Fruit fly (Drosophila melanogaster) whole organism, embryonic: ENCODE measurements around the gene gammaCOP.

Experiments used
- Aef1 ChIP-seq: fragments of 200-800 bp; sonication (Bioruptor generic); IDR thresholded peaks from 3 replicates; pipeline ENCODE4 v1.3.6; 2022; ENCODE audit warnings: missing biosample characterization, missing genetic modification characterization
- Atf3 ChIP-seq: fragments of 200-800 bp; sonication (Bioruptor generic); optimal IDR thresholded peaks from 3 replicates; lab custom pipeline; 2016; ENCODE audit warnings: missing biosample characterization, missing genetic modification characterization
- Awh ChIP-seq: fragments of 200-800 bp; sonication (Bioruptor generic); IDR thresholded peaks from 2 replicates; pipeline ENCODE4, ENCODE4 v1.3.6; 2022; ENCODE audit warnings: missing biosample characterization, missing genetic modification characterization
- BtbVII ChIP-seq: fragments of 200-800 bp; sonication (Bioruptor generic); optimal IDR thresholded peaks from 3 replicates; lab custom pipeline; 2017; ENCODE audit warnings: missing biosample characterization, mild to moderate bottlenecking, missing genetic modification characterization
- CG10654 ChIP-seq: fragments of 200-800 bp; sonication (Bioruptor generic); optimal IDR thresholded peaks from 2 replicates; lab custom pipeline; 2016; ENCODE audit warnings: missing biosample characterization, missing genetic modification characterization
- CG11247 ChIP-seq: fragments of 200-800 bp; sonication (Bioruptor generic); IDR thresholded peaks from 2 replicates; pipeline ENCODE4 v1.3.6; 2022; ENCODE audit warnings: missing biosample characterization, missing genetic modification characterization
- CG12071 ChIP-seq: fragments of 200-800 bp; sonication (Bioruptor generic); optimal IDR thresholded peaks from 3 replicates; lab custom pipeline; 2018; ENCODE audit warnings: missing biosample characterization, mild to moderate bottlenecking, missing genetic modification characterization
- CG12104 ChIP-seq: fragments of 200-800 bp; sonication (Bioruptor generic); optimal IDR thresholded peaks from 3 replicates; lab custom pipeline; 2016; ENCODE audit warnings: missing biosample characterization, missing genetic modification characterization
- CG12219 ChIP-seq: fragments of 200-800 bp; sonication (Bioruptor generic); optimal IDR thresholded peaks from 3 replicates; lab custom pipeline; 2018; ENCODE audit warnings: missing biosample characterization, mild to moderate bottlenecking, missing genetic modification characterization
- CG14965 ChIP-seq: fragments of 200-800 bp; sonication (Bioruptor generic); optimal IDR thresholded peaks from 2 replicates; lab custom pipeline; 2016; ENCODE audit warnings: missing biosample characterization, missing genetic modification characterization, borderline replicate concordance
- CG15479 ChIP-seq: fragments of 200-800 bp; sonication (Bioruptor generic); optimal IDR thresholded peaks from 3 replicates; lab custom pipeline; 2019; ENCODE audit warnings: missing biosample characterization, mild to moderate bottlenecking, missing genetic modification characterization, moderate library complexity
- CG17186 ChIP-seq: fragments of 200-800 bp; sonication (Bioruptor generic); optimal IDR thresholded peaks from 3 replicates; lab custom pipeline; 2017; ENCODE audit warnings: missing biosample characterization, missing genetic modification reagents, missing genetic modification characterization
- CG17328 ChIP-seq: fragments of 200-800 bp; sonication (Bioruptor generic); IDR thresholded peaks from 2 replicates; pipeline ENCODE4 v1.3.6; 2022; ENCODE audit warnings: missing biosample characterization, missing genetic modification characterization
- CG18476 ChIP-seq: fragments of 200-800 bp; sonication (Bioruptor generic); optimal IDR thresholded peaks from 2 replicates; lab custom pipeline; 2016; ENCODE audit warnings: missing biosample characterization, mild to moderate bottlenecking, missing genetic modification characterization
- CG33213 ChIP-seq: fragments of 200-800 bp; sonication (Bioruptor generic); optimal IDR thresholded peaks from 3 replicates; lab custom pipeline; 2016; ENCODE audit warnings: missing biosample characterization, missing genetic modification characterization
- CG34422 ChIP-seq: fragments of 200-800 bp; sonication (Bioruptor generic); IDR thresholded peaks from 3 replicates; pipeline ENCODE4 v1.3.6; 2022; ENCODE audit warnings: missing biosample characterization, missing genetic modification characterization
- CG5953 ChIP-seq: fragments of 200-800 bp; sonication (Bioruptor generic); IDR thresholded peaks from 2 replicates; pipeline ENCODE4 v1.3.6; 2022; ENCODE audit warnings: missing biosample characterization, missing genetic modification characterization
- CG6254 ChIP-seq: fragments of 200-800 bp; sonication (Bioruptor generic); optimal IDR thresholded peaks from 3 replicates; lab custom pipeline; 2017; ENCODE audit warnings: mild to moderate bottlenecking, missing biosample characterization, missing genetic modification reagents, missing genetic modification characterization
- CG7271 ChIP-seq: fragments of 200-800 bp; sonication (Bioruptor generic); optimal IDR thresholded peaks from 2 replicates; lab custom pipeline; 2018; ENCODE audit warnings: missing biosample characterization, mild to moderate bottlenecking, missing genetic modification characterization, moderate library complexity
- CG7963 ChIP-seq: fragments of 200-800 bp; sonication (Bioruptor generic); IDR thresholded peaks from 3 replicates; pipeline ENCODE4 v1.3.6; 2022; ENCODE audit warnings: missing biosample characterization, missing genetic modification characterization; ENCODE audit not compliant: partially characterized antibody
- CG8089 ChIP-seq: fragments of 200-800 bp; sonication (Bioruptor generic); optimal IDR thresholded peaks from 3 replicates; lab custom pipeline; 2016; ENCODE audit warnings: missing biosample characterization, missing genetic modification characterization
- CG8281 ChIP-seq: fragments of 200-800 bp; sonication (Bioruptor generic); optimal IDR thresholded peaks from 2 replicates; lab custom pipeline; 2018; ENCODE audit warnings: missing biosample characterization, mild to moderate bottlenecking, missing genetic modification characterization, moderate library complexity
- CG8924 ChIP-seq: fragments of 200-800 bp; optimal IDR thresholded peaks from 3 replicates; lab custom pipeline; 2019; ENCODE audit warnings: missing biosample characterization, mild to moderate bottlenecking, missing genetic modification characterization, moderate library complexity
- CoRest ChIP-seq: fragments of 200-800 bp; sonication (Bioruptor generic); optimal IDR thresholded peaks from 3 replicates; lab custom pipeline; 2018; ENCODE audit warnings: missing biosample characterization, mild to moderate bottlenecking, missing genetic modification characterization, moderate library complexity
- CrebB ChIP-seq: fragments of 200-800 bp; sonication (Bioruptor generic); optimal IDR thresholded peaks from 3 replicates; lab custom pipeline; 2018; ENCODE audit warnings: missing biosample characterization, mild to moderate bottlenecking, missing genetic modification characterization
- Dll ChIP-seq: fragments of 200-800 bp; sonication (Bioruptor generic); IDR thresholded peaks from 4 replicates; pipeline ENCODE4 v1.3.6; 2022; ENCODE audit warnings: missing biosample characterization, missing genetic modification characterization; ENCODE audit not compliant: partially characterized antibody
- Dref ChIP-seq: fragments of 200-800 bp; sonication (Bioruptor generic); IDR thresholded peaks from 2 replicates; pipeline ENCODE4 v1.3.6; 2022; ENCODE audit warnings: missing biosample characterization, missing genetic modification characterization
- ERR ChIP-seq: fragments of 200-800 bp; sonication (Bioruptor generic); optimal IDR thresholded peaks from 2 replicates; lab custom pipeline; 2016; ENCODE audit warnings: missing biosample characterization, missing genetic modification characterization
- Elba2 ChIP-seq: fragments of 200-800 bp; sonication (Bioruptor generic); optimal IDR thresholded peaks from 3 replicates; lab custom pipeline; 2016; ENCODE audit warnings: missing biosample characterization, missing genetic modification characterization
- HLHmδ ChIP-seq: fragments of 200-800 bp; sonication (Bioruptor generic); optimal IDR thresholded peaks from 2 replicates; lab custom pipeline; 2018; ENCODE audit warnings: missing biosample characterization, mild to moderate bottlenecking, missing genetic modification characterization, moderate library complexity
- Hand ChIP-seq: fragments of 200-800 bp; sonication (Bioruptor generic); optimal IDR thresholded peaks from 2 replicates; lab custom pipeline; 2017; ENCODE audit warnings: mild to moderate bottlenecking, missing biosample characterization, missing genetic modification reagents, missing genetic modification characterization
- Med ChIP-seq: fragments of 200-800 bp; sonication (Bioruptor generic); peaks from one replicate; lab custom pipeline; 2016; ENCODE audit warnings: missing biosample characterization, missing genetic modification characterization, mild to moderate bottlenecking, inconsistent platforms, moderate library complexity
- Tbp ChIP-seq: fragments of >200 bp; optimal IDR thresholded peaks from 2 replicates; lab custom pipeline; 2018; ENCODE audit warnings: missing biosample characterization, missing genetic modification characterization
- Xbp1 ChIP-seq: fragments of 200-800 bp; sonication (Bioruptor generic); optimal IDR thresholded peaks from 3 replicates; lab custom pipeline; 2016; ENCODE audit warnings: missing biosample characterization, mild to moderate bottlenecking, missing genetic modification characterization
- al ChIP-seq: fragments of 200-800 bp; sonication (Bioruptor generic); IDR thresholded peaks from 2 replicates; pipeline ENCODE4 v1.3.6; 2022; ENCODE audit warnings: missing biosample characterization, missing genetic modification characterization
- aop ChIP-seq: fragments of 200-800 bp; sonication (Bioruptor generic); IDR thresholded peaks from 2 replicates; pipeline ENCODE4 v1.3.6; 2022; ENCODE audit warnings: missing biosample characterization, missing genetic modification characterization
- croc ChIP-seq: fragments of 200-800 bp; sonication (Bioruptor generic); conservative IDR thresholded peaks from 3 replicates; pipeline ENCODE4 v1.3.6; 2022; ENCODE audit warnings: missing biosample characterization, missing genetic modification characterization
- dmrt99B ChIP-seq: fragments of 200-800 bp; sonication (Bioruptor generic); optimal IDR thresholded peaks from 2 replicates; lab custom pipeline; 2018; ENCODE audit warnings: missing biosample characterization, mild to moderate bottlenecking, missing genetic modification characterization, moderate library complexity
- ems ChIP-seq: fragments of 200-800 bp; sonication (Bioruptor generic); optimal IDR thresholded peaks from 3 replicates; lab custom pipeline; 2016; ENCODE audit warnings: missing biosample characterization, missing genetic modification characterization
- gcm ChIP-seq: fragments of 200-800 bp; sonication (Bioruptor generic); optimal IDR thresholded peaks from 2 replicates; lab custom pipeline; 2019; ENCODE audit warnings: missing biosample characterization, mild to moderate bottlenecking, missing genetic modification characterization, moderate library complexity
- gfzf ChIP-seq: fragments of 200-800 bp; sonication (Bioruptor generic); optimal IDR thresholded peaks from 2 replicates; lab custom pipeline; 2016; ENCODE audit warnings: missing biosample characterization, mild to moderate bottlenecking, missing genetic modification characterization, moderate library complexity
- hbn ChIP-seq: fragments of 200-800 bp; sonication (Bioruptor generic); IDR thresholded peaks from 2 replicates; pipeline ENCODE4 v1.3.6; 2022; ENCODE audit warnings: missing biosample characterization, missing genetic modification characterization; ENCODE audit not compliant: partially characterized antibody
- ken ChIP-seq: fragments of 200-800 bp; sonication (Bioruptor generic); IDR thresholded peaks from 3 replicates; pipeline ENCODE4 v1.3.6; 2022; ENCODE audit warnings: missing biosample characterization, missing genetic modification characterization
- p53 ChIP-seq: fragments of 200-800 bp; sonication (Bioruptor generic); optimal IDR thresholded peaks from 2 replicates; lab custom pipeline; 2016; ENCODE audit warnings: missing biosample characterization, missing genetic modification characterization
- pnt ChIP-seq: fragments of 200-800 bp; sonication (Bioruptor generic); optimal IDR thresholded peaks from 3 replicates; lab custom pipeline; 2016; ENCODE audit warnings: missing biosample characterization, missing genetic modification characterization
- sens ChIP-seq: fragments of 200-800 bp; sonication (Bioruptor generic); peaks from one replicate; lab custom pipeline; 2016; ENCODE audit warnings: missing biosample characterization, missing genetic modification characterization
- sisA ChIP-seq: fragments of 200-800 bp; sonication (Bioruptor generic); IDR thresholded peaks from 2 replicates; pipeline ENCODE4 v1.3.6; 2022; ENCODE audit warnings: missing biosample characterization, missing genetic modification characterization
- stwl ChIP-seq: fragments of 200-800 bp; sonication (Bioruptor generic); optimal IDR thresholded peaks from 3 replicates; lab custom pipeline; 2018; ENCODE audit warnings: missing biosample characterization, mild to moderate bottlenecking, missing genetic modification characterization, moderate library complexity
- wek ChIP-seq: fragments of 200-800 bp; sonication (Bioruptor generic); optimal IDR thresholded peaks from 3 replicates; lab custom pipeline; 2018; ENCODE audit warnings: missing biosample characterization, mild to moderate bottlenecking, missing genetic modification characterization, moderate library complexity
- zf30C ChIP-seq: fragments of 200-800 bp; sonication (Bioruptor generic); optimal IDR thresholded peaks from 3 replicates; lab custom pipeline; 2018; ENCODE audit warnings: missing biosample characterization, mild to moderate bottlenecking, missing genetic modification characterization

Gene gammaCOP

DNA sequence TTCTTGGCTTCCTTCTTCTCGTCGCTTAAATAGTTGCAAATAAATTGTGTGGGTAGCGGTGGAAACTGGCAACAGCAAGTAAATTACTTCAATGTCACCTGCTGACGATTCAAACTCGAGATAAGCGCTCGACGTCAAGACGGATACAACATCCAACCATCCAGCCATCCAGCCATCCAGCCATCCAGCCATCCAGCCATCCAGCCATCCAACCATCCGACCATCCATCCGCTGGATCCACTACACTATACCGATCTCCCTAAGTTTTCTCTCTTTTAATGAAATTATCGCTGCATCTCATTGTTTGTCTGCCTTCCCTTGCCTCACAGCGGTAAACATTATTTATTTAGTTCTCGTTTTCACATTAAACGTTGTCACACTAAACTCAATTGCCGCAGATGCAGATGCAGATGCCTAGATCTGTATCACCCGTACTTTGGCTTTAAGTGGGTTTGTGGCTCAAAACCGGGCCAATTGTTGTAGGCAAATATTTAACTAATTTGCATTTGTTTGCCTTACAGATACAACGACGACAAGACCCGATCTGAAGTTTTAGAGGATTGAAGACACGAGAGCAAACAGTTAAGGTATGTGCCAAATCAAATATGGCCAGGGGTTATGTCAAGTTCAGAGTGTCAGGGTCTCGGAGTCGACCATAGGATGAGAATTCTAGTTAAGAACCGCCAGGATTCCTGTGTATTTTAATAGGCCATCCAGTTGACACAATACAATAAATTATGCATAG lies 23.0 kb upstream of the gammaCOP start (continued):
- peak; percentile 13 for TF ChIP-seq CG33213
- no peak for TF ChIP-seq CG6254
- TF ChIP-seq BtbVII (GFP tag; lab: Kevin White, UChicago), result no peak
- TF ChIP-seq CG5953 (GFP tag; lab: Robert Waterston, UW), result no peak
- TF ChIP-seq CG14965 (GFP tag; lab: Kevin White, UChicago), result no peak
- no peak for TF ChIP-seq CG15479 (GFP tag; lab: Kevin White, UChicago)
- TF ChIP-seq CG8924 (tag; lab: Kevin White, UChicago), result peak; percentile 36
- TF ChIP-seq hbn (GFP tag; lab: Robert Waterston, UW), result no peak
- no peak for TF ChIP-seq CG7963
- no peak for TF ChIP-seq aop (GFP tag; lab: Robert Waterston, UW)
- no peak for TF ChIP-seq Tbp (GFP tag; lab: Kevin White, UChicago)
- TF ChIP-seq Dref, result no peak
- no peak for TF ChIP-seq Elba2 (GFP tag; lab: Kevin White, UChicago)
- TF ChIP-seq gcm (GFP tag; lab: Kevin White, UChicago), result peak; percentile 0
- TF ChIP-seq CG17328 (GFP tag; lab: Robert Waterston, UW), result no peak
- no peak for TF ChIP-seq croc (GFP tag; lab: Robert Waterston, UW)
- TF ChIP-seq sisA (GFP tag; lab: Robert Waterston, UW), result no peak
- peak; percentile 95 for TF ChIP-seq CG8281 (tag; lab: Kevin White, UChicago)
- TF ChIP-seq CG17186, result no peak
- TF ChIP-seq pnt (GFP tag; lab: Kevin White, UChicago), result no peak
- TF ChIP-seq Hand, result no peak
- peak; percentile 16 for TF ChIP-seq wek (GFP tag; lab: Kevin White, UChicago)
- no peak for TF ChIP-seq Med
- TF ChIP-seq CG12219, result no peak
- TF ChIP-seq Atf3 (GFP tag; lab: Kevin White, UChicago), result no peak
- TF ChIP-seq ken, result no peak
- no peak for TF ChIP-seq CG12104
- TF ChIP-seq p53 (GFP tag; lab: Kevin White, UChicago), result no peak
- TF ChIP-seq Awh (GFP tag; lab: Robert Waterston, UW), result peak; percentile 26; the same call in 1 of the 2 replicates
- peak; percentile 16 for TF ChIP-seq CG7271
- TF ChIP-seq HLHmδ, result no peak
- no peak for TF ChIP-seq zf30C (GFP tag; lab: Kevin White, UChicago)
- peak; percentile 15 for TF ChIP-seq CG8089 (GFP tag; lab: Kevin White, UChicago)
- TF ChIP-seq CG18476 (GFP tag; lab: Kevin White, UChicago), result no peak
- no peak for TF ChIP-seq CrebB
- TF ChIP-seq ems, result no peak
- no peak for TF ChIP-seq CG10654 (GFP tag; lab: Kevin White, UChicago)
- TF ChIP-seq gfzf (GFP tag; lab: Kevin White, UChicago), result no peak
- no peak for TF ChIP-seq Aef1 (GFP tag; lab: Robert Waterston, UW)
- no peak for TF ChIP-seq CoRest
- no peak for TF ChIP-seq CG11247 (GFP tag; lab: Robert Waterston, UW)
- TF ChIP-seq al (GFP tag; lab: Robert Waterston, UW), result no peak
- TF ChIP-seq stwl (tag; lab: Kevin White, UChicago), result no peak
- TF ChIP-seq sens (GFP tag; lab: Kevin White, UChicago), result peak; percentile 87
- no peak for TF ChIP-seq CG34422 (GFP tag; lab: Robert Waterston, UW)
- no peak for TF ChIP-seq Xbp1 (GFP tag; lab: Kevin White, UChicago)
- peak; percentile 13 for TF ChIP-seq CG12071 (GFP tag; lab: Kevin White, UChicago)
- no peak for TF ChIP-seq Dll (GFP tag; lab: Robert Waterston, UW)
- peak; percentile 27 for TF ChIP-seq dmrt99B
- TF ChIP-seq ERR (GFP tag; lab: Kevin White, UChicago), result no peak
